Fruit fly (Drosophila melanogaster): ENCODE measurements around the gene Acf.

DNA sequence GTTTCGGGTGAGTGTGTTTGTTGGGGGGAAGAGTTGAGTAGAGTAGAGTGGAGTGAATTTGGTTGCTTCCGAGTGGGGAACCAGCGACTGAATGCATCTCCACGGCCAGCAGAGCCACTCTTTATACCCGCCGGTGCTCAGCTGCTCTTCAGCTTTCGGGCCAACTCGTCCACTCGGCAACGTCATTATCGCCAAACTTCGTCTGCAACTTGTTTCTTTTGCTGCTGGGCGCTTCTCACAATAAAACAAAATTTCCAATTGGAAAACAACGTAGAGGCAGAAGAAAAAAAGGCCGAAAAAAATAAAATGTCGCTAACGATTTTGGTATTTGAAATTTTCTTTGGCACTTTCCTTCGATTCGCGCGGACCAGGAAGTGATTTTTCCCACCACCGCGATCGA lies 29.1 kb upstream of the Acf start, which contains the start of gene CG2150:
- TF ChIP-seq CTCF (optimal IDR thresholded peaks at IDR 0.05) (no peak), CG8478 (optimal IDR thresholded peaks at IDR 0.05) (no peak)
